Worm (Caenorhabditis elegans): Measurements from ENCODE around the gene vps-33.1.

DNA sequence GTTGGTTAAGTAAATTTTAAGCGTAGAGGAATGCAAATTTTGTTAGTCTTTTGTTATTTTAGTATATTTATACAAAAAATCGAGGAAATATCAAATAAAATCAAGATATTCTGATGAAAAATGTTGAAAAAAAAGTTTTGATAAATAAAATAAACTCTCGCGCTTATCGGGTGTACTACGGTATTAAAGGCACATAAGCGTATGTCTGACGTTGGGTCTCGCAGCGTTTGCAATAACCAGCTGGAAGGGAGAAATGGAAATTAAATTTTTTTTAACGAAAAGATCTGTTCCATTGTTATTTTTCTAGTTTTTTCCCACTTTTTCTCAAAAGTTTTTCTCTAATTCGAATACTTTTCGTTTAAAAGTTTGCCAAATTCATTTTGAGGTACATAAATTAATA, 11.6 kb upstream of the vps-33.1 start:
- TF ChIP-seq unc-3 (GFP tag; conservative IDR thresholded peaks at IDR 0.05), result no peak
- TF ChIP-seq unc-3 (tag; optimal IDR thresholded peaks at IDR 0.05), result no peak
- TF ChIP-seq Y22D7AL.16 (tag; optimal IDR thresholded peaks at IDR 0.05), result no peak
- TF ChIP-seq tbx-2 (tag; optimal IDR thresholded peaks at IDR 0.05), result no peak
- no peak for TF ChIP-seq pha-2 (tag; optimal IDR thresholded peaks at IDR 0.05)
- no peak for TF ChIP-seq madf-2 (tag; optimal IDR thresholded peaks at IDR 0.05)
- TF ChIP-seq ama-1 (optimal IDR thresholded peaks at IDR 0.05), result no peak
- TF ChIP-seq pqm-1 (tag; optimal IDR thresholded peaks at IDR 0.05), result no peak
- no peak for TF ChIP-seq nhr-232 (tag; optimal IDR thresholded peaks at IDR 0.05)

Data from whole organism, late embryonic.